Fruit fly (Drosophila melanogaster) whole organism, embryonic: ENCODE results near the gene CG32106.

Source experiments
- Asciz ChIP-seq: fragments of 200-800 bp; sonication (Bioruptor generic); optimal IDR thresholded peaks from 2 replicates; lab custom pipeline; 2017; ENCODE audit warnings: missing biosample characterization, mild to moderate bottlenecking, missing genetic modification characterization, missing genetic modification reagents
- Atf-2 ChIP-seq: fragments of 200-800 bp; sonication (Bioruptor generic); optimal IDR thresholded peaks from 2 replicates; lab custom pipeline; 2016; ENCODE audit warnings: missing biosample characterization, missing genetic modification characterization
- Awh ChIP-seq: fragments of 200-800 bp; sonication (Bioruptor generic); IDR thresholded peaks from 2 replicates; pipeline ENCODE4, ENCODE4 v1.3.6; 2022; ENCODE audit warnings: missing biosample characterization, missing genetic modification characterization
- B-H2 ChIP-seq: fragments of 200-800 bp; sonication (Bioruptor generic); optimal IDR thresholded peaks from 2 replicates; lab custom pipeline; 2018; ENCODE audit warnings: missing biosample characterization, mild to moderate bottlenecking, missing genetic modification characterization
- CG10366 ChIP-seq: fragments of 200-800 bp; sonication (Bioruptor generic); IDR thresholded peaks from 2 replicates; pipeline ENCODE4 v1.3.6; 2022; ENCODE audit warnings: missing biosample characterization, missing genetic modification characterization
- CG12219 ChIP-seq: fragments of 200-800 bp; sonication (Bioruptor generic); optimal IDR thresholded peaks from 3 replicates; lab custom pipeline; 2018; ENCODE audit warnings: missing biosample characterization, mild to moderate bottlenecking, missing genetic modification characterization
- CG1233 ChIP-seq: fragments of 200-800 bp; sonication (Bioruptor generic); optimal IDR thresholded peaks from 4 replicates; lab custom pipeline; 2018; ENCODE audit warnings: missing biosample characterization, mild to moderate bottlenecking, missing genetic modification characterization
- CG13123 ChIP-seq: fragments of 200-800 bp; sonication (Bioruptor generic); optimal IDR thresholded peaks from 2 replicates; lab custom pipeline; 2016; ENCODE audit warnings: missing biosample characterization, missing genetic modification characterization
- CG16813 ChIP-seq: fragments of 200-800 bp; sonication (Bioruptor generic); IDR thresholded peaks from 3 replicates; pipeline ENCODE4 v1.3.6; 2022; ENCODE audit warnings: missing biosample characterization, missing genetic modification characterization; ENCODE audit not compliant: partially characterized antibody
- CG2116 ChIP-seq: fragments of 200-800 bp; sonication (Bioruptor generic); optimal IDR thresholded peaks from 3 replicates; lab custom pipeline; 2018; ENCODE audit warnings: missing biosample characterization, mild to moderate bottlenecking, missing genetic modification characterization
- CG2129 ChIP-seq: fragments of 200-800 bp; sonication (Bioruptor generic); IDR thresholded peaks from 2 replicates; pipeline ENCODE4 v1.3.6; 2022; ENCODE audit warnings: missing biosample characterization, missing genetic modification characterization; ENCODE audit not compliant: partially characterized antibody
- CG30403 ChIP-seq: fragments of 200-800 bp; sonication (Bioruptor generic); optimal IDR thresholded peaks from 3 replicates; lab custom pipeline; 2016; ENCODE audit warnings: missing biosample characterization, missing genetic modification characterization
- CG31388 ChIP-seq: fragments of 200-800 bp; sonication (Bioruptor generic); optimal IDR thresholded peaks from 2 replicates; lab custom pipeline; 2016; ENCODE audit warnings: missing biosample characterization, missing genetic modification characterization
- CG43689 ChIP-seq: fragments of 200-800 bp; sonication (Bioruptor generic); IDR thresholded peaks from 2 replicates; pipeline ENCODE4 v1.3.6; 2022; ENCODE audit warnings: missing biosample characterization, missing genetic modification characterization
- CG4707 ChIP-seq: fragments of 200-800 bp; sonication (Bioruptor generic); optimal IDR thresholded peaks from 2 replicates; lab custom pipeline; 2018; ENCODE audit warnings: missing biosample characterization, mild to moderate bottlenecking, missing genetic modification characterization, moderate library complexity
- CG6654 ChIP-seq: fragments of 200-800 bp; sonication (Bioruptor generic); optimal IDR thresholded peaks from 2 replicates; lab custom pipeline; 2017; ENCODE audit warnings: missing biosample characterization, mild to moderate bottlenecking, missing genetic modification characterization
- CG8089 ChIP-seq: fragments of 200-800 bp; sonication (Bioruptor generic); optimal IDR thresholded peaks from 3 replicates; lab custom pipeline; 2016; ENCODE audit warnings: missing biosample characterization, missing genetic modification characterization
- CG8924 ChIP-seq: fragments of 200-800 bp; optimal IDR thresholded peaks from 3 replicates; lab custom pipeline; 2019; ENCODE audit warnings: missing biosample characterization, mild to moderate bottlenecking, missing genetic modification characterization, moderate library complexity
- CG9876 ChIP-seq: fragments of 200-800 bp; sonication (Bioruptor generic); optimal IDR thresholded peaks from 2 replicates; lab custom pipeline; 2016; ENCODE audit warnings: missing biosample characterization, missing genetic modification characterization
- D19A ChIP-seq: fragments of 200-800 bp; optimal IDR thresholded peaks from 3 replicates; lab custom pipeline; 2019; ENCODE audit warnings: missing biosample characterization, mild to moderate bottlenecking, missing genetic modification characterization, moderate library complexity
- Dp ChIP-seq: fragments of 200-800 bp; sonication (Bioruptor generic); optimal IDR thresholded peaks from 2 replicates; lab custom pipeline; 2018; ENCODE audit warnings: missing biosample characterization, mild to moderate bottlenecking, missing genetic modification characterization, moderate library complexity
- Drgx ChIP-seq: fragments of 200-800 bp; sonication (Bioruptor generic); IDR thresholded peaks from 2 replicates; pipeline ENCODE4 v1.3.6; 2022; ENCODE audit warnings: missing biosample characterization, missing genetic modification characterization
- Fer2 ChIP-seq: fragments of 200-800 bp; sonication (Bioruptor generic); optimal IDR thresholded peaks from 2 replicates; lab custom pipeline; 2018; ENCODE audit warnings: missing biosample characterization, mild to moderate bottlenecking, missing genetic modification characterization, moderate library complexity
- GATAe ChIP-seq: fragments of 200-800 bp; sonication (Bioruptor generic); conservative IDR thresholded peaks from 2 replicates; pipeline ENCODE4 v1.3.6; 2022; ENCODE audit warnings: missing biosample characterization, missing genetic modification characterization
- HmgD ChIP-seq: fragments of 200-800 bp; sonication (Bioruptor generic); optimal IDR thresholded peaks from 3 replicates; lab custom pipeline; 2016; ENCODE audit warnings: missing biosample characterization, missing genetic modification characterization
- NFAT ChIP-seq: fragments of 200-800 bp; sonication (Bioruptor generic); IDR thresholded peaks from 2 replicates; pipeline ENCODE4 v1.3.6; 2022; ENCODE audit warnings: missing biosample characterization, missing genetic modification characterization
- Opbp ChIP-seq: fragments of 200-800 bp; sonication (Bioruptor generic); IDR thresholded peaks from 3 replicates; pipeline ENCODE4 v1.3.6; 2022; ENCODE audit warnings: missing biosample characterization, missing genetic modification characterization; ENCODE audit not compliant: partially characterized antibody
- Side ChIP-seq: fragments of 200-800 bp; sonication (Bioruptor generic); optimal IDR thresholded peaks from 2 replicates; lab custom pipeline; 2016; ENCODE audit warnings: missing biosample characterization, missing genetic modification characterization
- amos ChIP-seq: fragments of 200-800 bp; sonication (Bioruptor generic); IDR thresholded peaks from 2 replicates; pipeline ENCODE4 v1.3.6; 2022; ENCODE audit warnings: missing biosample characterization, missing genetic modification characterization; ENCODE audit not compliant: partially characterized antibody
- bsh ChIP-seq, 2 experiments: fragments of 200-800 bp; sonication (Bioruptor generic); optimal IDR thresholded peaks; 2 replicates each; lab custom pipeline; 2017 to 2018; ENCODE audit warnings: mild to moderate bottlenecking in 2 of 2, missing biosample characterization in 2 of 2, missing genetic modification characterization in 2 of 2, moderate library complexity in 1 of 2
- chinmo ChIP-seq: fragments of 200-800 bp; sonication (Bioruptor generic); IDR thresholded peaks from 4 replicates; pipeline ENCODE4 v1.3.6; 2022; ENCODE audit warnings: missing biosample characterization, missing genetic modification characterization; ENCODE audit not compliant: partially characterized antibody
- chm ChIP-seq: fragments of 200-800 bp; sonication (Bioruptor generic); IDR thresholded peaks from 2 replicates; pipeline ENCODE4 v1.3.6; 2022; ENCODE audit warnings: missing biosample characterization, missing genetic modification characterization
- ems ChIP-seq: fragments of 200-800 bp; sonication (Bioruptor generic); optimal IDR thresholded peaks from 3 replicates; lab custom pipeline; 2016; ENCODE audit warnings: missing biosample characterization, missing genetic modification characterization
- esg ChIP-seq: fragments of 200-800 bp; sonication (Bioruptor generic); conservative IDR thresholded peaks from 2 replicates; pipeline ENCODE4 v1.3.6; 2022; ENCODE audit warnings: missing biosample characterization, missing genetic modification characterization
- fd102C ChIP-seq: fragments of 200-800 bp; sonication (Bioruptor generic); optimal IDR thresholded peaks from 2 replicates; lab custom pipeline; 2018; ENCODE audit warnings: missing biosample characterization, mild to moderate bottlenecking, missing genetic modification characterization, moderate library complexity
- gt ChIP-seq: fragments of 200-800 bp; sonication (Bioruptor generic); IDR thresholded peaks from 2 replicates; pipeline ENCODE4 v1.3.6; 2022; ENCODE audit warnings: missing biosample characterization, missing genetic modification characterization
- hth ChIP-seq: fragments of >200 bp; optimal IDR thresholded peaks from 2 replicates; lab custom pipeline; 2017; ENCODE audit warnings: inconsistent platforms
- kay ChIP-seq: fragments of 200-800 bp; sonication (Bioruptor generic); optimal IDR thresholded peaks from 2 replicates; lab custom pipeline; 2016; ENCODE audit warnings: missing biosample characterization, missing genetic modification characterization
- lov ChIP-seq, 2 experiments: fragments of 200-800 bp in 1 of 2; fragments of >200 bp in 1 of 2; sonication (Bioruptor generic) in 1 of 2; IDR thresholded peaks in 1 of 2; optimal IDR thresholded peaks in 1 of 2; 2 replicates in 1 of 2; 3 replicates in 1 of 2; pipeline versions ENCODE4 v1.3.6 to Lab custom; 2017 to 2022; ENCODE audit warnings: missing biosample characterization in 1 of 2, missing genetic modification characterization in 1 of 2
- maf-S ChIP-seq: fragments of 200-800 bp; sonication (Bioruptor generic); optimal IDR thresholded peaks from 2 replicates; lab custom pipeline; 2016; ENCODE audit warnings: missing biosample characterization, missing genetic modification characterization
- nau ChIP-seq: fragments of 200-800 bp; sonication (Bioruptor generic); optimal IDR thresholded peaks from 3 replicates; lab custom pipeline; 2017; ENCODE audit warnings: missing biosample characterization, mild to moderate bottlenecking, missing genetic modification characterization, missing genetic modification reagents
- ranshi ChIP-seq: fragments of 200-800 bp; sonication (Bioruptor generic); IDR thresholded peaks from 2 replicates; pipeline ENCODE4 v1.3.6; 2022; ENCODE audit warnings: missing biosample characterization, missing genetic modification characterization
- shn ChIP-seq: fragments of 200-800 bp; sonication (Bioruptor generic); optimal IDR thresholded peaks from 3 replicates; lab custom pipeline; 2016; ENCODE audit warnings: missing biosample characterization, missing genetic modification characterization
- sna ChIP-seq: fragments of 200-800 bp; sonication (Bioruptor generic); IDR thresholded peaks from 2 replicates; pipeline ENCODE4 v1.3.6; 2022; ENCODE audit warnings: missing biosample characterization, missing genetic modification characterization; ENCODE audit not compliant: partially characterized antibody
- so ChIP-seq: fragments of 200-800 bp; sonication (Bioruptor generic); IDR thresholded peaks from 3 replicates; pipeline ENCODE4 v1.3.6; 2022; ENCODE audit warnings: missing biosample characterization, missing genetic modification characterization
- tin ChIP-seq: fragments of 200-800 bp; sonication (Bioruptor generic); optimal IDR thresholded peaks from 3 replicates; lab custom pipeline; 2016; ENCODE audit warnings: missing biosample characterization, missing genetic modification characterization
- toy ChIP-seq: fragments of 200-800 bp; sonication (Bioruptor generic); IDR thresholded peaks from 2 replicates; pipeline ENCODE4 v1.3.6; 2022; ENCODE audit warnings: missing biosample characterization, missing genetic modification characterization
- vnd ChIP-seq: fragments of 200-800 bp; sonication (Bioruptor generic); IDR thresholded peaks from 3 replicates; pipeline ENCODE4 v1.3.6; 2022; ENCODE audit warnings: missing biosample characterization, missing genetic modification characterization; ENCODE audit not compliant: partially characterized antibody

CG32106 gene

DNA sequence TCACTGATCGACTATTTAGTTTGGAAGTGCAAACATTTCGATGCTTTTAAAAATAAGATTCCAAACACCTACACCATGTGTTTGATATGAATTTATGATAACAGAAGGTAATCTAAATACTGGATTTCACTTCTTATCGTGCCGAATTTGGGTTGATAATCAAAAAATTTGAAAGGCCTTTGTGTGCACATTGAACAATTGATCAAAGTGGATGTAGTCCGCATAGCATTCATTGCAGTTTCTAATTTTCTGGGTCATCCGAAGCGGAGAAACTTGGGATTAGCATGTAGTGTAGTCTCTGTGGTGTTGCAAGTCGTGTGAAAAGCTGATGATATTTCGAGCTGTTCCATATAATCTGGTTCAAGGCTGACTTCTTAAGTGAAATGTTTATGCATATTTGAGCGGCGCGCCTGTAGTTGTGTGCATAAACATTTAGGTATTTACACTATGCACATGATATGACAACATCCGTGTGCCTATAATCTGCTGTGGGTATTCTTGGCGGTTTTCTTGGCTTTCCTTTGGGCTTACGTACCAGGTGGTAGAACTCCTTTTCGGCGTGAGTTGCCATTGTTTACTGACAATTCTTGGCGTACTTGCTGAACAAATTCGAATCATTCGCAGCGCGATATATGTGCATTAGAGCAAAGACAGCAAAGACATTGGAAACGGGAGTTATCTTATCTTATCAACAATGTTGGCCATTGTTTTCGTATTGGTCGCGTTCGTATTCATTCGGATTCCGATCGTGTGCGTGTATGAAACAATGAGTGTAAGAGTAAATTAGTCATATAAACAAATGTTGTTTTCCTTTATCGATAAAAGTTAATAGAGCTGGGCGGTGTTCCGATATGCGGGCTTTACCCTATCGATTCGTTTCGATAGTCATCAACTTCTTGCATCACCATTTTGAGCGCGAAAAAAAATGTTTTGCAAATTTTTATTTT is 5.5 kb downstream of the CG32106 start, which contains the start of gene Hip1 (continued):
- TF ChIP-seq Opbp (GFP tag; lab: Robert Waterston, UW): peak; percentile 87
- peak; percentile 61 for TF ChIP-seq CG2129
- TF ChIP-seq ranshi (GFP tag; lab: Robert Waterston, UW): no peak
- no peak for TF ChIP-seq so (GFP tag; lab: Robert Waterston, UW)
- no peak for TF ChIP-seq Atf-2
- TF ChIP-seq D19A: no peak
- TF ChIP-seq bsh (GFP tag; optimal IDR thresholded peaks at IDR 0.05; lab: Kevin White, UChicago): no peak
- no peak for TF ChIP-seq hth
- TF ChIP-seq maf-S (GFP tag; lab: Kevin White, UChicago): no peak
- TF ChIP-seq CG9876: no peak
- no peak for TF ChIP-seq B-H2
- TF ChIP-seq CG8924 (tag; lab: Kevin White, UChicago): peak; percentile 88
- no peak for TF ChIP-seq CG43689 (GFP tag; lab: Robert Waterston, UW)
- no peak for TF ChIP-seq CG10366 (GFP tag; lab: Robert Waterston, UW)
- TF ChIP-seq gt (GFP tag; lab: Robert Waterston, UW): no peak
- no peak for TF ChIP-seq Asciz
- no peak for TF ChIP-seq CG13123 (GFP tag; lab: Kevin White, UChicago)
- no peak for TF ChIP-seq nau
- peak; percentile 82 for TF ChIP-seq vnd
- peak; percentile 91; the same call in 3 of the 4 replicates for TF ChIP-seq chinmo (GFP tag; lab: Robert Waterston, UW)
- TF ChIP-seq kay (GFP tag; lab: Kevin White, UChicago): peak; percentile 93
- TF ChIP-seq Side: peak; percentile 14
- no peak for TF ChIP-seq CG8089
- no peak for TF ChIP-seq HmgD (GFP tag; lab: Kevin White, UChicago)
- no peak for TF ChIP-seq toy
- TF ChIP-seq esg (GFP tag; lab: Robert Waterston, UW): no peak
- no peak for TF ChIP-seq ems (GFP tag; lab: Kevin White, UChicago)
- TF ChIP-seq Awh (GFP tag; lab: Robert Waterston, UW): peak; percentile 53; the same call in 1 of the 2 replicates
- TF ChIP-seq Fer2: no peak
- TF ChIP-seq CG30403 (GFP tag; lab: Kevin White, UChicago): no peak
- peak; percentile 85 for TF ChIP-seq sna
- no peak for TF ChIP-seq lov (optimal IDR thresholded peaks at IDR 0.05; lab: Kevin White, UChicago)
- TF ChIP-seq lov (GFP tag; IDR thresholded peaks at IDR 0.05; lab: Robert Waterston, UW): no peak
- TF ChIP-seq CG4707 (GFP tag; lab: Kevin White, UChicago): no peak
- TF ChIP-seq NFAT (GFP tag; lab: Robert Waterston, UW): no peak
- TF ChIP-seq CG2116: peak; percentile 66
- TF ChIP-seq CG16813 (GFP tag; lab: Robert Waterston, UW): peak; percentile 80
- TF ChIP-seq chm (GFP tag; lab: Robert Waterston, UW): no peak
- TF ChIP-seq Drgx (GFP tag; lab: Robert Waterston, UW): no peak
- TF ChIP-seq amos (GFP tag; lab: Robert Waterston, UW): peak; percentile 94; the same call in 1 of the 2 replicates
- TF ChIP-seq fd102C: no peak
- no peak for TF ChIP-seq shn
- peak; percentile 84 for TF ChIP-seq GATAe (GFP tag; lab: Robert Waterston, UW)
- TF ChIP-seq CG6654 (GFP tag; lab: Kevin White, UChicago): no peak
- no peak for TF ChIP-seq CG1233 (GFP tag; lab: Kevin White, UChicago)
- peak; percentile 88 for TF ChIP-seq Dp (GFP tag; lab: Kevin White, UChicago)
- no peak for TF ChIP-seq CG12219 (GFP tag; lab: Kevin White, UChicago)
- no peak for TF ChIP-seq CG31388
- no peak for TF ChIP-seq tin (GFP tag; lab: Kevin White, UChicago)
